Worm (Caenorhabditis elegans) whole organism, young adult: ENCODE measurements around the gene lgc-22.

ENCODE experiments used
- ccch-3 ChIP-seq: fragments of 200-800 bp; sonication (Bioruptor generic); optimal IDR thresholded peaks from 2 replicates; lab custom pipeline; 2018; ENCODE audit warnings: mild to moderate bottlenecking, missing genetic modification characterization, missing compliant biosample characterization
- hlh-12 ChIP-seq: sonication (generic microtip); optimal IDR thresholded peaks from 2 replicates; lab custom pipeline; 2016; ENCODE audit warnings: missing genetic modification characterization, missing compliant biosample characterization
- hlh-26 ChIP-seq: fragments of 200-800 bp; sonication (Bioruptor generic); conservative IDR thresholded peaks from 2 replicates; pipeline ENCODE4 v1.3.6; 2022; ENCODE audit warnings: missing genetic modification reagents, missing genetic modification characterization, missing compliant biosample characterization
- nfya-1 ChIP-seq: sonication (generic microtip); optimal IDR thresholded peaks from 2 replicates; lab custom pipeline; 2017; ENCODE audit warnings: antibody characterized with exemption, missing compliant biosample characterization, missing genetic modification characterization, borderline replicate concordance; ENCODE audit not compliant: insufficient read depth
- nhr-90 ChIP-seq: sonication (generic microtip); optimal IDR thresholded peaks from 2 replicates; lab custom pipeline; 2016; ENCODE audit warnings: missing genotype, mild to moderate bottlenecking, missing genetic modification characterization, missing compliant biosample characterization
- pha-4 ChIP-seq: fragments of 150-350 bp; sonication (generic microtip); optimal IDR thresholded peaks from 2 replicates; lab custom pipeline; 2014; ENCODE audit warnings: missing biosample characterization, missing genetic modification reagents, missing genetic modification characterization
- snpc-4 ChIP-seq, 5 experiments: fragments of 150-350 bp in 1 of 5; sonication (generic microtip) in 4 of 5; optimal IDR thresholded peaks; 2 replicates each; lab custom pipeline; 2014 to 2018; ENCODE audit warnings: missing genetic modification characterization in 5 of 5, missing biosample characterization in 3 of 5, antibody characterized with exemption in 2 of 5, mild to moderate bottlenecking in 2 of 5, missing compliant biosample characterization in 2 of 5, missing genotype in 2 of 5, moderate library complexity in 2 of 5, missing genetic modification reagents in 1 of 5
- ztf-28 ChIP-seq: fragments of 200-800 bp; sonication (Bioruptor generic); IDR thresholded peaks from 2 replicates; pipeline ENCODE4 v1.3.6; 2022; ENCODE audit warnings: missing genetic modification reagents, missing genetic modification characterization, missing compliant biosample characterization

DNA sequence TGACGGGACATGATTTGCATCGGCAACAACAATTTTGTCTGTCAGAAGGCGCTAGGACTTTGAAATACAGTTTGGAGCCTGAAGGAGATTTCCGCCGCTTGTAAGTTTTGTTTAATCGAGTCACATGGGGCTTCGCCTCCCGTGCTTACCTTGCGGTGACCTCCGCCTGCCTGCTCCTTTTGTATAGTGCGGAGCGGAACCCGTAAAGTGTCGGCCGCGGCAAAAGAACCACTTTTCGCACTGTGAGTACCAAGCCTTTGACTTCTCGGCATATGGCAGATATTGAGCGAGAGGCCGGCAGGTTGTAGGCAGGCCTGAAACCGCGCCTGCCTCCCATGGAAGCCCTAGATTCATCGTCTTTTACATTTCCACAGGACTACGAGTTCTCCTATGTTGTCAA, 35.2 kb upstream of the lgc-22 start:
- no peak for TF ChIP-seq ztf-28 (GFP tag; lab: Robert Waterston, UW)
- TF ChIP-seq pha-4 (tag; lab: Kevin White, UChicago) = no peak
- TF ChIP-seq nhr-90 (tag; lab: Kevin White, UChicago) = no peak
- TF ChIP-seq nfya-1 (tag; lab: Kevin White, UChicago) = no peak
- TF ChIP-seq hlh-26 (GFP tag; lab: Robert Waterston, UW) = no peak
- no peak for TF ChIP-seq hlh-12
- peak; percentile 33 for TF ChIP-seq snpc-4 (GFP tag; optimal IDR thresholded peaks at IDR 0.05; lab: Kevin White, UChicago)
- TF ChIP-seq snpc-4 (tag; optimal IDR thresholded peaks at IDR 0.05; lab: Kevin White, UChicago) = peak in 2 of 4 experiments; percentile 8 to 83
- TF ChIP-seq ccch-3 (GFP tag; lab: Kevin White, UChicago) = no peak
